Fruit fly (Drosophila melanogaster) whole organism, embryonic: ENCODE data around the gene Polr1C.

ENCODE experiments used
- CG12104 ChIP-seq: fragments of 200-800 bp; sonication (Bioruptor generic); optimal IDR thresholded peaks from 3 replicates; lab custom pipeline; 2016; ENCODE audit warnings: missing biosample characterization, missing genetic modification characterization
- CG12659 ChIP-seq: fragments of 200-800 bp; sonication (Bioruptor generic); optimal IDR thresholded peaks from 3 replicates; lab custom pipeline; 2017; ENCODE audit warnings: mild to moderate bottlenecking, missing biosample characterization, missing genetic modification reagents, missing genetic modification characterization
- CG12942 ChIP-seq: fragments of 200-800 bp; sonication (Bioruptor generic); optimal IDR thresholded peaks from 3 replicates; lab custom pipeline; 2016; ENCODE audit warnings: missing biosample characterization, missing genetic modification characterization
- CG13287 ChIP-seq: fragments of 200-800 bp; sonication (Bioruptor generic); IDR thresholded peaks from 2 replicates; pipeline ENCODE4 v1.3.6; 2022; ENCODE audit warnings: missing biosample characterization, missing genetic modification characterization; ENCODE audit not compliant: partially characterized antibody
- CG15479 ChIP-seq: fragments of 200-800 bp; sonication (Bioruptor generic); optimal IDR thresholded peaks from 3 replicates; lab custom pipeline; 2019; ENCODE audit warnings: missing biosample characterization, mild to moderate bottlenecking, missing genetic modification characterization, moderate library complexity
- CG15514 ChIP-seq: fragments of 200-800 bp; sonication (Bioruptor generic); optimal IDR thresholded peaks from 3 replicates; lab custom pipeline; 2017; ENCODE audit warnings: missing biosample characterization, missing genetic modification characterization, mild to moderate bottlenecking, moderate library complexity, missing genetic modification reagents
- CG17612 ChIP-seq: fragments of 200-800 bp; sonication (Bioruptor generic); IDR thresholded peaks from 2 replicates; pipeline ENCODE4 v1.3.6; 2022; ENCODE audit warnings: missing biosample characterization, missing genetic modification characterization
- CG2202 ChIP-seq: fragments of 200-800 bp; sonication (Bioruptor generic); optimal IDR thresholded peaks from 2 replicates; lab custom pipeline; 2018; ENCODE audit warnings: missing biosample characterization, mild to moderate bottlenecking, missing genetic modification characterization
- CG2712 ChIP-seq: fragments of 200-800 bp; optimal IDR thresholded peaks from 3 replicates; lab custom pipeline; 2019; ENCODE audit warnings: missing biosample characterization, mild to moderate bottlenecking, missing genetic modification characterization, moderate library complexity
- CG30403 ChIP-seq: fragments of 200-800 bp; sonication (Bioruptor generic); optimal IDR thresholded peaks from 3 replicates; lab custom pipeline; 2016; ENCODE audit warnings: missing biosample characterization, missing genetic modification characterization
- CG32532 ChIP-seq: fragments of 200-800 bp; sonication (Bioruptor generic); IDR thresholded peaks from 2 replicates; pipeline ENCODE4 v1.3.6; 2022; ENCODE audit warnings: missing biosample characterization, missing genetic modification characterization
- CG7556 ChIP-seq: fragments of 200-800 bp; sonication (Bioruptor generic); optimal IDR thresholded peaks from 2 replicates; lab custom pipeline; 2017; ENCODE audit warnings: missing biosample characterization, mild to moderate bottlenecking, missing genetic modification characterization
- CG8290 ChIP-seq, 3 experiments: fragments of 200-800 bp; sonication (Bioruptor generic); optimal IDR thresholded peaks; 2 replicates each; lab custom pipeline; 2016 to 2019; ENCODE audit warnings: missing biosample characterization in 3 of 3, missing genetic modification characterization in 3 of 3, mild to moderate bottlenecking in 2 of 3, moderate library complexity in 1 of 3
- CG9437 ChIP-seq: fragments of 200-800 bp; sonication (Bioruptor generic); optimal IDR thresholded peaks from 2 replicates; lab custom pipeline; 2018; ENCODE audit warnings: missing biosample characterization, mild to moderate bottlenecking, missing genetic modification characterization
- CrebB ChIP-seq: fragments of 200-800 bp; sonication (Bioruptor generic); optimal IDR thresholded peaks from 3 replicates; lab custom pipeline; 2018; ENCODE audit warnings: missing biosample characterization, mild to moderate bottlenecking, missing genetic modification characterization
- Dek ChIP-seq: fragments of 200-800 bp; sonication (Bioruptor generic); optimal IDR thresholded peaks from 3 replicates; lab custom pipeline; 2019; ENCODE audit warnings: missing biosample characterization, mild to moderate bottlenecking, missing genetic modification characterization, moderate library complexity
- Dfd ChIP-seq, 2 experiments: fragments of >200 bp; optimal IDR thresholded peaks; 2 replicates each; lab custom pipeline; 2017; ENCODE audit warnings: missing biosample characterization in 2 of 2, missing genetic modification characterization in 2 of 2
- Dp ChIP-seq: fragments of 200-800 bp; sonication (Bioruptor generic); optimal IDR thresholded peaks from 2 replicates; lab custom pipeline; 2018; ENCODE audit warnings: missing biosample characterization, mild to moderate bottlenecking, missing genetic modification characterization, moderate library complexity
- HHEX ChIP-seq: fragments of 200-800 bp; sonication (Bioruptor generic); optimal IDR thresholded peaks from 3 replicates; lab custom pipeline; 2017; ENCODE audit warnings: missing biosample characterization, mild to moderate bottlenecking, missing genetic modification characterization, missing genetic modification reagents
- HmgD ChIP-seq: fragments of 200-800 bp; sonication (Bioruptor generic); optimal IDR thresholded peaks from 3 replicates; lab custom pipeline; 2016; ENCODE audit warnings: missing biosample characterization, missing genetic modification characterization
- NC2β ChIP-seq: fragments of 200-800 bp; sonication (Bioruptor generic); optimal IDR thresholded peaks from 2 replicates; lab custom pipeline; 2016; ENCODE audit warnings: missing biosample characterization, missing genetic modification characterization
- Oli ChIP-seq: fragments of 200-800 bp; sonication (Bioruptor generic); optimal IDR thresholded peaks from 2 replicates; lab custom pipeline; 2018; ENCODE audit warnings: missing biosample characterization, mild to moderate bottlenecking, missing genetic modification characterization, moderate library complexity
- Opbp ChIP-seq: fragments of 200-800 bp; sonication (Bioruptor generic); IDR thresholded peaks from 3 replicates; pipeline ENCODE4 v1.3.6; 2022; ENCODE audit warnings: missing biosample characterization, missing genetic modification characterization; ENCODE audit not compliant: partially characterized antibody
- Pdp1 ChIP-seq, 2 experiments: fragments of 200-800 bp; sonication (Bioruptor generic); optimal IDR thresholded peaks; 3 replicates each; lab custom pipeline; 2016; ENCODE audit warnings: missing biosample characterization in 2 of 2, missing genetic modification characterization in 2 of 2, mild to moderate bottlenecking in 1 of 2, moderate library complexity in 1 of 2
- Sry-δ ChIP-seq: fragments of 200-800 bp; sonication (Bioruptor generic); optimal IDR thresholded peaks from 2 replicates; lab custom pipeline; 2016; ENCODE audit warnings: missing biosample characterization, missing genetic modification characterization
- ato ChIP-seq: fragments of 200-800 bp; sonication (Bioruptor generic); IDR thresholded peaks from 2 replicates; pipeline ENCODE4 v1.3.6; 2022; ENCODE audit warnings: missing biosample characterization, missing genetic modification characterization; ENCODE audit not compliant: partially characterized antibody
- chif ChIP-seq, 2 experiments: fragments of 200-800 bp; sonication (Bioruptor generic); optimal IDR thresholded peaks; 3 replicates each; lab custom pipeline; 2016; ENCODE audit warnings: missing biosample characterization in 2 of 2, missing genetic modification characterization in 2 of 2
- chinmo ChIP-seq: fragments of 200-800 bp; sonication (Bioruptor generic); IDR thresholded peaks from 4 replicates; pipeline ENCODE4 v1.3.6; 2022; ENCODE audit warnings: missing biosample characterization, missing genetic modification characterization; ENCODE audit not compliant: partially characterized antibody
- ci ChIP-seq: fragments of 200-800 bp; sonication (Bioruptor generic); IDR thresholded peaks from 3 replicates; pipeline ENCODE4 v1.3.6; 2022; ENCODE audit warnings: missing biosample characterization, missing genetic modification characterization
- crol ChIP-seq: fragments of 200-800 bp; sonication (Bioruptor generic); IDR thresholded peaks from 2 replicates; pipeline ENCODE4 v1.3.6; 2022; ENCODE audit warnings: missing biosample characterization, missing genetic modification characterization
- dmrt11E ChIP-seq: fragments of 200-800 bp; sonication (Bioruptor generic); optimal IDR thresholded peaks from 3 replicates; lab custom pipeline; 2018; ENCODE audit warnings: missing biosample characterization, mild to moderate bottlenecking, missing genetic modification characterization, moderate library complexity
- ewg ChIP-seq: fragments of 200-800 bp; sonication (Bioruptor generic); optimal IDR thresholded peaks from 3 replicates; lab custom pipeline; 2017; ENCODE audit warnings: mild to moderate bottlenecking, missing biosample characterization, missing genetic modification reagents, missing genetic modification characterization
- h ChIP-seq: fragments of >200 bp; optimal IDR thresholded peaks from 2 replicates; lab custom pipeline; 2017
- ind ChIP-seq: fragments of 200-800 bp; sonication (Bioruptor generic); optimal IDR thresholded peaks from 3 replicates; lab custom pipeline; 2016; ENCODE audit warnings: missing biosample characterization, missing genetic modification characterization
- lmd ChIP-seq: fragments of 200-800 bp; sonication (Bioruptor generic); IDR thresholded peaks from 2 replicates; pipeline ENCODE4 v1.3.6; 2022; ENCODE audit warnings: missing biosample characterization, missing genetic modification characterization
- mam ChIP-seq: fragments of 200-800 bp; sonication (Bioruptor generic); optimal IDR thresholded peaks from 3 replicates; lab custom pipeline; 2016; ENCODE audit warnings: missing biosample characterization, missing genetic modification characterization
- oc ChIP-seq: fragments of 200-800 bp; sonication (Bioruptor generic); optimal IDR thresholded peaks from 2 replicates; lab custom pipeline; 2018; ENCODE audit warnings: missing biosample characterization, mild to moderate bottlenecking, missing genetic modification characterization, moderate library complexity
- org-1 ChIP-seq: fragments of 200-800 bp; sonication (Bioruptor generic); optimal IDR thresholded peaks from 2 replicates; lab custom pipeline; 2017; ENCODE audit warnings: missing biosample characterization, missing genetic modification characterization
- prd ChIP-seq, 3 experiments: fragments of >200 bp in 2 of 3; fragments of 200-800 bp in 1 of 3; sonication (Bioruptor generic) in 1 of 3; optimal IDR thresholded peaks in 2 of 3; IDR thresholded peaks in 1 of 3; 2 replicates in 2 of 3; 3 replicates in 1 of 3; pipeline versions ENCODE4 v1.3.6 to Lab custom; 2017 to 2022; ENCODE audit warnings: missing biosample characterization in 1 of 3, missing genetic modification characterization in 1 of 3
- repo ChIP-seq: fragments of 200-800 bp; sonication (Bioruptor generic); optimal IDR thresholded peaks from 2 replicates; lab custom pipeline; 2016; ENCODE audit warnings: missing biosample characterization, missing genetic modification characterization
- sc ChIP-seq, 3 experiments: fragments of >200 bp in 2 of 3; fragments of 200-800 bp in 1 of 3; sonication (Bioruptor generic) in 1 of 3; optimal IDR thresholded peaks; 2 replicates in 2 of 3; 3 replicates in 1 of 3; lab custom pipeline; 2017; ENCODE audit warnings: mild to moderate bottlenecking in 1 of 3, missing biosample characterization in 1 of 3, missing genetic modification characterization in 1 of 3, missing genetic modification reagents in 1 of 3
- shn ChIP-seq: fragments of 200-800 bp; sonication (Bioruptor generic); optimal IDR thresholded peaks from 3 replicates; lab custom pipeline; 2016; ENCODE audit warnings: missing biosample characterization, missing genetic modification characterization
- slp2 ChIP-seq: fragments of 200-800 bp; sonication (Bioruptor generic); optimal IDR thresholded peaks from 2 replicates; lab custom pipeline; 2016; ENCODE audit warnings: missing biosample characterization, missing genetic modification characterization
- sr ChIP-seq: fragments of 200-800 bp; sonication (Bioruptor generic); IDR thresholded peaks from 3 replicates; pipeline ENCODE4 v1.3.6; 2022; ENCODE audit warnings: missing biosample characterization, missing genetic modification characterization
- vnd ChIP-seq: fragments of 200-800 bp; sonication (Bioruptor generic); IDR thresholded peaks from 3 replicates; pipeline ENCODE4 v1.3.6; 2022; ENCODE audit warnings: missing biosample characterization, missing genetic modification characterization; ENCODE audit not compliant: partially characterized antibody
- vvl ChIP-seq: fragments of 200-800 bp; sonication (Bioruptor generic); IDR thresholded peaks from 2 replicates; pipeline ENCODE4 v1.3.6; 2022; ENCODE audit warnings: missing biosample characterization, missing genetic modification characterization
- wek ChIP-seq: fragments of 200-800 bp; sonication (Bioruptor generic); optimal IDR thresholded peaks from 3 replicates; lab custom pipeline; 2018; ENCODE audit warnings: missing biosample characterization, mild to moderate bottlenecking, missing genetic modification characterization, moderate library complexity

Gene Polr1C

dm6 chr2L:5009306-5010030, 40.7 kb downstream of the Polr1C start, which contains the start of gene Rtnl1 (continued):
- TF ChIP-seq sr (no peak), vnd (GFP tag; lab: Robert Waterston, UW) (peak; percentile 80), Sry-δ (GFP tag; lab: Kevin White, UChicago) (peak; percentile 100), crol (GFP tag; lab: Robert Waterston, UW) (no peak), slp2 (GFP tag; lab: Kevin White, UChicago) (no peak), ewg (peak; percentile 100), CG12942 (GFP tag; lab: Kevin White, UChicago) (no peak), sc (optimal IDR thresholded peaks at IDR 0.05; lab: Kevin White, UChicago) (no peak), sc (GFP tag; optimal IDR thresholded peaks at IDR 0.05; lab: Kevin White, UChicago) (no peak), CG30403 (GFP tag; lab: Kevin White, UChicago) (peak; percentile 35), chif (GFP tag; optimal IDR thresholded peaks at IDR 0.05; lab: Kevin White, UChicago) (peak in 1 of 2 experiments; percentile 35), h (lab: Kevin White, UChicago) (no peak), CG15514 (GFP tag; lab: Kevin White, UChicago) (peak; percentile 84), CG32532 (GFP tag; lab: Robert Waterston, UW) (peak; percentile 47; the same call in 1 of the 2 replicates), Dp (GFP tag; lab: Kevin White, UChicago) (peak; percentile 88), oc (tag; lab: Kevin White, UChicago) (no peak), CrebB (tag; lab: Kevin White, UChicago) (peak; percentile 17), Opbp (GFP tag; lab: Robert Waterston, UW) (peak; percentile 95), mam (GFP tag; lab: Kevin White, UChicago) (peak; percentile 32), CG13287 (GFP tag; lab: Robert Waterston, UW) (peak; percentile 97), Pdp1 (GFP tag; optimal IDR thresholded peaks at IDR 0.05; lab: Kevin White, UChicago) (peak in 1 of 2 experiments; percentile 62), NC2β (GFP tag; lab: Kevin White, UChicago) (peak; percentile 66), wek (GFP tag; lab: Kevin White, UChicago) (no peak), CG2712 (tag; lab: Kevin White, UChicago) (peak; percentile 60), Oli (tag; lab: Kevin White, UChicago) (no peak), lmd (no peak), HHEX (no peak), Dfd (GFP tag; optimal IDR thresholded peaks at IDR 0.05; lab: Kevin White, UChicago) (no peak), Dek (tag; lab: Kevin White, UChicago) (peak; percentile 57), CG15479 (peak; percentile 31), chinmo (peak; percentile 99), repo (GFP tag; lab: Kevin White, UChicago) (peak; percentile 26), CG17612 (GFP tag; lab: Robert Waterston, UW) (no peak), CG8290 (GFP tag; optimal IDR thresholded peaks at IDR 0.05; lab: Kevin White, UChicago) (peak; percentile 51), CG8290 (tag; optimal IDR thresholded peaks at IDR 0.05; lab: Kevin White, UChicago) (peak in 1 of 2 experiments; percentile 88), CG2202 (tag; lab: Kevin White, UChicago) (no peak), CG7556 (GFP tag; lab: Kevin White, UChicago) (peak; percentile 8), prd (optimal IDR thresholded peaks at IDR 0.05; lab: Kevin White, UChicago) (no peak), prd (GFP tag; IDR thresholded peaks at IDR 0.05; lab: Robert Waterston, UW) (no peak), CG9437 (GFP tag; lab: Kevin White, UChicago) (no peak), HmgD (peak; percentile 88), ci (GFP tag; lab: Robert Waterston, UW) (peak; percentile 57; the same call in 2 of the 3 replicates), ato (GFP tag; lab: Robert Waterston, UW) (peak; percentile 67), org-1 (GFP tag; lab: Kevin White, UChicago) (no peak), dmrt11E (tag; lab: Kevin White, UChicago) (peak; percentile 18), ind (peak; percentile 11), vvl (peak; percentile 54; the same call in 1 of the 2 replicates), shn (peak; percentile 29), CG12659 (GFP tag; lab: Kevin White, UChicago) (peak; percentile 88), CG12104 (GFP tag; lab: Kevin White, UChicago) (no peak)
